Worm (Caenorhabditis elegans) whole organism, midembryonic: ENCODE results near the gene srh-139.
"Not testable (repeated sequence)": the region's sequence is repeated elsewhere in the genome, so short reads cannot be mapped to it uniquely, and the experiment has no call there.

Source experiments
- T22C8.4 ChIP-seq: fragments of 200-800 bp; sonication (Bioruptor generic); IDR thresholded peaks from 2 replicates; pipeline ENCODE4 v1.3.6; 2022; ENCODE audit warnings: missing genetic modification characterization, missing compliant biosample characterization
- cog-1 ChIP-seq: sonication (generic microtip); optimal IDR thresholded peaks from 2 replicates; lab custom pipeline; 2016; ENCODE audit warnings: missing genetic modification characterization, missing compliant biosample characterization
- flt-1 ChIP-seq: fragments of 200-800 bp; sonication (Bioruptor generic); IDR thresholded peaks from 2 replicates; pipeline ENCODE4 v1.3.6; 2022; ENCODE audit warnings: missing genetic modification characterization, missing compliant biosample characterization
- klf-2 ChIP-seq: fragments of 200-800 bp; sonication (Bioruptor generic); conservative IDR thresholded peaks from 2 replicates; pipeline ENCODE4 v1.3.6; 2022; ENCODE audit warnings: missing genetic modification reagents, missing genetic modification characterization, missing compliant biosample characterization
- med-1 ChIP-seq: sonication (generic microtip); optimal IDR thresholded peaks from 2 replicates; lab custom pipeline; 2017; ENCODE audit warnings: missing genetic modification characterization, mild to moderate bottlenecking, missing compliant biosample characterization, antibody characterized with exemption, missing genetic modification reagents; ENCODE audit not compliant: insufficient read depth
- ref-1 ChIP-seq: fragments of 200-800 bp; sonication (Bioruptor generic); conservative IDR thresholded peaks from 2 replicates; pipeline ENCODE4 v1.3.6; 2022; ENCODE audit warnings: missing genetic modification reagents, missing genetic modification characterization, missing compliant biosample characterization
- tab-1 ChIP-seq: fragments of 200-800 bp; sonication (Bioruptor generic); IDR thresholded peaks from 2 replicates; pipeline ENCODE4 v1.3.6; 2022; ENCODE audit warnings: missing genetic modification characterization, missing compliant biosample characterization
- ztf-23 ChIP-seq: fragments of 200-800 bp; sonication (Bioruptor generic); IDR thresholded peaks from 2 replicates; pipeline ENCODE4 v1.3.6; 2022; ENCODE audit warnings: missing genetic modification reagents, missing genetic modification characterization, missing compliant biosample characterization
- ztf-29 ChIP-seq: fragments of 200-800 bp; sonication (Bioruptor generic); IDR thresholded peaks from 2 replicates; pipeline ENCODE4 v1.3.6; 2022; ENCODE audit warnings: missing genetic modification reagents, missing genetic modification characterization, missing compliant biosample characterization

Gene srh-139

ce11 chrV:16488172-16488571 lies 4.4 kb downstream of the srh-139 start, which contains the start of gene sqst-4:
sqst-4 (plus strand) TSS chrV:16488472.
- TF ChIP-seq ref-1: no peak

DNA sequence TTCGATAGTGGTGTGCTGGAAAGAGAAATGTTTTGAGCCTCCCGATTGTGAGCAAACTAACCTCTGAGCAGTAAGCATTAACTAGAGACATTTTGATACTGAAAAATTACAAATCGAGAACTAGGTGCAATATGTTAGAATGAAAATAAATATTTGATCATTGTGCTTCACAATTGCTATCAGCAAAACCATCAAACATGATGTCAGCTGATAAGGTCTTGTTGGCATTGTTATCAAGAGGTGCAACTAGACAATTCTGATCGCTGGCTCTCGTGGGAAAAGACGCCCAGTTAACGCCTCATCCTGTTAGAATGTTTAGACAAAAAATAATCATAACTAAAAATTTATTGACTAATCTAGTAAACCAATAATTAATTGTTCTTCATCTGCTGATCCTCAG lies 10.6 kb downstream of the srh-139 start, which contains the start of gene comt-2:
Gene comt-2, minus strand, starts transcription at position 131 of the 400 bp plus-strand sequence.
- TF ChIP-seq cog-1 (tag; lab: Kevin White, UChicago): no peak
- no peak for TF ChIP-seq ref-1
- no peak for TF ChIP-seq T22C8.4 (GFP tag; lab: Robert Waterston, UW)
- TF ChIP-seq ztf-29 (GFP tag; lab: Robert Waterston, UW): no peak
- no peak for TF ChIP-seq klf-2 (GFP tag; lab: Robert Waterston, UW)
- TF ChIP-seq med-1: no peak
- no peak for TF ChIP-seq flt-1
- no peak for TF ChIP-seq ztf-23
- no peak for TF ChIP-seq tab-1 (GFP tag; lab: Robert Waterston, UW)

ce11 chrV:16497504-16497903 lies 13.7 kb downstream of the srh-139 start, which contains the start of gene srh-136:
srh-136 (minus strand) TSS chrV:16497596.
- TF ChIP-seq klf-2 (GFP tag; lab: Robert Waterston, UW) (no peak), T22C8.4 (GFP tag; lab: Robert Waterston, UW) (no peak), med-1 (no peak)

DNA sequence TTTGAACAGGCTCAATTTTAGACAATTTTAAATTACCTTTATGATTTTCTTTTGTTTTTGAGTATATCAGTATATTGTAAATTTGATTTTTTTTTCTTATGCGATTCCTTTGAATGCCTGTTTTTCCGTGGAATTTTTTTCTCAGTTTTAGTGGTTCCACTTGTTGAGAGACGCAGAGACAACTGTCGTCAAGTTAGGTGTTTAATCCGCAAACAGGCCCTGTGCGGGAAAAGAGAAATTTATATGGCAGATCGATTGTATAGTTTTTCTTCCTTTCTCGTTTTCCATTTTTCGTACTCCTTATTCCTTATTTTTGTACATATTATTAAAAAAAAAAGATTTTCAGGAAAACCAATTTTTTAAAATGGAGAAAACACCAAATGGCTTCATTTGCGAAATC lies 15.2 kb downstream of the srh-139 start, which contains the start of gene F36D3.1:
Gene F36D3.1, plus strand, starts transcription at position 347 of the 400 bp plus-strand sequence.
- TF ChIP-seq ref-1: no peak
- no peak for TF ChIP-seq cog-1 (tag; lab: Kevin White, UChicago)
- TF ChIP-seq ztf-23: no peak
- no peak for TF ChIP-seq med-1
- no peak for TF ChIP-seq flt-1
- no peak for TF ChIP-seq T22C8.4 (GFP tag; lab: Robert Waterston, UW)
- no peak for TF ChIP-seq klf-2 (GFP tag; lab: Robert Waterston, UW)
- TF ChIP-seq tab-1 (GFP tag; lab: Robert Waterston, UW): no peak
- no peak for TF ChIP-seq ztf-29 (GFP tag; lab: Robert Waterston, UW)

DNA sequence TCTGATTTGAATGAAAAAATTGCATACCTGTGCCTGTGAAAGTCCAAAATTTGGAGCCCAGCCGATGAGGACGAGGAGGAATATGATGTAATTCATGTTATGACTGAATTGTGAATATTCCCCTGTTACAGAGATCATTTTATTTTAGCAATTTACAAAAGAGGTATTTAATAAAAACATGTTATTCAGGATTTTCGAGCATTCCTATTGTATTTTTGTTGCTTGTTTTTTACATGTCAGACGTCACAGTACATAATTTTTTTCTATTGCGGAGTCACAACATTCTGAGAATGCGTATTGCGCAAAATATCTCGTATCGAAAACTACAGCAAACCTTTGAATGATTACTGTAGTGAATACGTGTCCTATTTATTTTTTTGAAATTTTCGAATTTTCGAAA lies 19.4 kb downstream of the srh-139 start, which contains the start of gene F36D3.14:
Gene F36D3.14, minus strand, starts transcription at position 101 of the 400 bp plus-strand sequence.
- TF ChIP-seq ztf-29 (GFP tag; lab: Robert Waterston, UW): no peak
- TF ChIP-seq T22C8.4 (GFP tag; lab: Robert Waterston, UW): no peak

- no peak for TF ChIP-seq ztf-23
- no peak for TF ChIP-seq tab-1 (GFP tag; lab: Robert Waterston, UW)
- TF ChIP-seq ref-1: no peak
- no peak for TF ChIP-seq T22C8.4 (GFP tag; lab: Robert Waterston, UW)
Observed at ce11 chrV:16505828-16506227, 22.0 kb downstream of the srh-139 start, which contains the start of gene nhr-54. nhr-54 (minus strand) TSS chrV:16505928.

ce11 chrV:16506650-16507049 lies 22.9 kb downstream of the srh-139 start:
- no peak for TF ChIP-seq cog-1 (tag; lab: Kevin White, UChicago)
- no peak for TF ChIP-seq med-1
- TF ChIP-seq T22C8.4 (GFP tag; lab: Robert Waterston, UW): no peak
- no peak for TF ChIP-seq flt-1
- TF ChIP-seq tab-1 (GFP tag; lab: Robert Waterston, UW): no peak
- TF ChIP-seq ref-1: no peak
- no peak for TF ChIP-seq klf-2 (GFP tag; lab: Robert Waterston, UW)
- no peak for TF ChIP-seq ztf-23
- no peak for TF ChIP-seq ztf-29 (GFP tag; lab: Robert Waterston, UW)

ce11 chrV:16508667-16509066 lies 24.9 kb downstream of the srh-139 start, which contains the start of gene srr-3:
srr-3 (minus strand) TSS chrV:16508767.
- TF ChIP-seq ztf-29 (GFP tag; lab: Robert Waterston, UW) (no peak), cog-1 (tag; lab: Kevin White, UChicago) (no peak), ztf-23 (no peak), klf-2 (GFP tag; lab: Robert Waterston, UW) (no peak), tab-1 (GFP tag; lab: Robert Waterston, UW) (no peak), flt-1 (no peak), med-1 (no peak), ref-1 (no peak), T22C8.4 (GFP tag; lab: Robert Waterston, UW) (no peak)

DNA sequence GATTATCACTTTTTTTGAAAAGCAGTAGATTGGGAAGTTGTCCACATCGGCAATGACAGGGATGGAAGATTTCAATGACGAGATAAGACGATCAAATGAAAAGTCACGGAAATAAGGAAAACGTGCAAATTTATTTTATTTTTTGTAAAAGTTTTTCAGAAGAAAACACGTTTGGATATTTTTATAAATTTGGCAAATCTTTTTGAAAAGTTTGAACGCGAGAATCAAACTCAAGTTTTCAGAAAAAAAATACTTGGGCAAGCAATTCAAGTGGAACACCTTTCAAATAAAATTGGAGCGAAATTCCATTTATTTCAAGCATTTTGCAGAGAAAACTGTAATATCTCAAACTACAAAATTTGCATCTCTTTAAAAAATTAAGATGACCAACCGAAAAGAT lies 31.4 kb downstream of the srh-139 start, which contains the start of gene F36D3.5:
Gene F36D3.5, minus strand, starts transcription at position 101 of the 400 bp plus-strand sequence.
- not testable (repeated sequence) for TF ChIP-seq med-1; tab-1 (GFP tag; lab: Robert Waterston, UW); ref-1

ce11 chrV:16517619-16518018 lies 33.8 kb downstream of the srh-139 start, which contains the start of gene F36D3.4:
F36D3.4 (minus strand) TSS chrV:16517719.
- no peak for TF ChIP-seq ztf-29 (GFP tag; lab: Robert Waterston, UW)
- TF ChIP-seq tab-1 (GFP tag; lab: Robert Waterston, UW): no peak
- TF ChIP-seq klf-2 (GFP tag; lab: Robert Waterston, UW): no peak
- TF ChIP-seq T22C8.4 (GFP tag; lab: Robert Waterston, UW): no peak
- TF ChIP-seq med-1: no peak
- no peak for TF ChIP-seq ztf-23
- TF ChIP-seq flt-1: no peak
- TF ChIP-seq ref-1: no peak

ce11 chrV:16522242-16522641 lies 38.5 kb downstream of the srh-139 start, which contains the start of gene srw-34:
srw-34 (minus strand) TSS chrV:16522342.
- no peak for TF ChIP-seq flt-1
- TF ChIP-seq tab-1 (GFP tag; lab: Robert Waterston, UW): no peak
- TF ChIP-seq cog-1 (tag; lab: Kevin White, UChicago): no peak
- no peak for TF ChIP-seq ztf-23
- TF ChIP-seq klf-2 (GFP tag; lab: Robert Waterston, UW): no peak
- no peak for TF ChIP-seq ref-1
- no peak for TF ChIP-seq ztf-29 (GFP tag; lab: Robert Waterston, UW)
- TF ChIP-seq T22C8.4 (GFP tag; lab: Robert Waterston, UW): no peak
- TF ChIP-seq med-1: no peak
